Fruit fly (Drosophila melanogaster) S2 (cell line): ENCODE results near the gene ect.
A peak's percentile ranks its signal among the peaks of the same experiment; 100 is the strongest.

Source experiments
- CG8478 ChIP-seq: fragments of >200 bp; optimal IDR thresholded peaks from 2 replicates; lab custom pipeline; 2018
- CTCF ChIP-seq, 2 experiments: fragments of >200 bp; optimal IDR thresholded peaks; 2 replicates each; lab custom pipeline; 2018

ect gene

DNA sequence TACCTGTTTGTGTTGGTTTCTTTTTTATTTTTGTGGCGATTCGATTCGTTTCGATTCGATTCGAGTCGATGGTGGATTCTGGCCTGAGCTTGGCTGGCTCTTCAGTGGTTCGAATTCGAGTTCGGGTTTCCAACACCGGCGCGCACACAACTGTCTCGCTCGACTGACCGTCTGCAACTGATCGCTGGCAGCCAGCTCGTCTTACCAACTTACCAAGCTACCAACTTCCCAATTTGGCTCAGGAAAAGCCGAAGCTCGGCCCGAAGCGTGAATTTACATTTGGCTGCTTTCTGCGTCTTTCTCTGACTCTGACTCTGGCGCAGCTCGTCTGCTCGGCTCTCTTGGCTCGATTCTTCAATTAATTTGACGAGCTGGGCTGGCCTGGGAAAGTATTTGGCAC, at the start of gene ect:
ect (minus strand) TSS at position 183 of the 400 bp plus-strand sequence.
- TF ChIP-seq CTCF (optimal IDR thresholded peaks at IDR 0.05; lab: Kevin White, UChicago): no peak
- TF ChIP-seq CG8478 (lab: Kevin White, UChicago): no peak

DNA sequence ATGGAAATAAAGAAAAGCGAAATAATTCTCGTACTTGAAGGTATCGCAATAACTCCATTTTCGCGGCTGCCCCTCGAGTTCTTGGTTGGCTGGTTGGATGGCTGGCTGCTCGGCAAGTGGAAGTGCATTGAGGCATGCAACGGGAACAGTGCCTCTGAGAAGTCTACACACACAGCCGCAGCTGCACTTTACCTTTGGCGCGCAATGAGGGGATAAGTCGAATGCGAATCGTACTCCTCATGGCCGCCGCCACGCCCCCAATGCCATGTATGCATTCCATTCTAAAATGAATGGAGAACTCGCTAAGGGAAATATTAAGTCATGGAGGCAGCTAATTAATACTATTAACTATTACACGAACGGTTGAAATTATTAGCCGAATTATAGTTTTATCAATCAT, 48.2 kb upstream of the ect start:
- TF ChIP-seq CTCF (optimal IDR thresholded peaks at IDR 0.05; lab: Kevin White, UChicago) (no peak), CG8478 (lab: Kevin White, UChicago) (no peak)

DNA sequence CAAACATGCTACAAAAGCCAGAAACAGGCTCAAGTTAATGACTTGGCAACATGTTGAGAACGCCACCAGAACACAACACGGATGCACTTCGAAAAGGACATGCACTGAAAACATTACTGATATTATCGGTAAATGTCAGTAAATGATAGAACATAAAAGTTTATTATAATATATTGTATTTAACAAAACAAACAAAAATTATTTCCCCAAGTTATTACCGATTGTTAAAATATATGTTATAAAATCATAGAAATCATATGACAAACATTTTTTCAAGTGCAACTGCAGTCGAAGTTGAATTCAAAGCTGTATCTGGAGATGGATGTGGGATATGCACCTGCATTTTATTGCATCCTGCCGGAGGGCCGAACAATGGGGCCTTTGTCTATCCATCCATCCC, 45.9 kb upstream of the ect start:
- TF ChIP-seq CG8478 (lab: Kevin White, UChicago): no peak
- no peak for TF ChIP-seq CTCF (optimal IDR thresholded peaks at IDR 0.05; lab: Kevin White, UChicago)

DNA sequence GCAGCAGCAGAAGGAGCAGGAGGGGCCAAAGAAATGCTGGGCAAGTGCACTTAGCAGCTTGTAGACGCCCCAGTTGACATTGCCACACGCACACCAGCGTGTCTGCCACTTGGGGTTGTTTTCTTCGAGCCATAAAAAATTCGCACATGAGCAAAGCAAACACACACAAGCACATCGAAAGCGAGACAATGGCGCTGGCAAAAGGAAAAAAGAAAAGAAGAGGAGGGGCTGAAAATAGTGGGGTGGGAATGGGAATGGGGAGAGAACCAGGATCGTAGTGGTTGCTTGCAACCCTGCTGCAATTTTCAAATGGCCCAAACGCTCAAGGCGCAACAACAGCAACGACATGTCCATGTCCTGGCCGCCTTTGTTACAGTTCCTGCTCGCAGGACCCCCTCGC, 45.5 kb upstream of the ect start:
- peak in 1 of 2 experiments; percentile 16 for TF ChIP-seq CTCF (optimal IDR thresholded peaks at IDR 0.05; lab: Kevin White, UChicago)
- TF ChIP-seq CG8478 (lab: Kevin White, UChicago): no peak

DNA sequence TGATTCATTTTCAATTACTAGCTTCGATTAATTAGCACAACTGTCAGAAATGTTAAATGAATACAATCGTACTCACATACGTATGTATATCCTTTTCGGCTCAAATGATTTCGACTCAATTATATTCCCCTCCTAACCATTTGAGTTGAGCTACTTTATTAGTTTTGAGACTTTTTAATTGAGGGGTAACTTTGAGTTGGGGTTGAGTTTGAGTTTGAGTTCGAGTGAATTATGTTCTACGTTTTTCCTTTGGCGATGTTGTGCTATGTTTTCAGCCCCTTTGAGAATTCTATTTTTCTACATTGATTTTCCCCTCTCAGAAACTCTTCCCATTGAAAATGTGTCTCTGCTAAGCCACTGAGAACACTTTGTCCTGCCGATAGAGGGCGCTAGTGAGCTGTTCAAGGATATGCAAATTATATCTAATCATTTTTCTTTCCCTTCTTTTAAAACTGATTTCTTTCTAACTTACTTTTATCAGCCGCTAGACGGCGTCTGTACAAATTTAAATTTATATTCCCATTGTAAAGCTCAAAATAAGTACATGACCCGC, 44.7 kb upstream of the ect start:
- TF ChIP-seq CTCF (optimal IDR thresholded peaks at IDR 0.05; lab: Kevin White, UChicago) (peak; percentile 91 to 94), CG8478 (lab: Kevin White, UChicago) (no peak)

DNA sequence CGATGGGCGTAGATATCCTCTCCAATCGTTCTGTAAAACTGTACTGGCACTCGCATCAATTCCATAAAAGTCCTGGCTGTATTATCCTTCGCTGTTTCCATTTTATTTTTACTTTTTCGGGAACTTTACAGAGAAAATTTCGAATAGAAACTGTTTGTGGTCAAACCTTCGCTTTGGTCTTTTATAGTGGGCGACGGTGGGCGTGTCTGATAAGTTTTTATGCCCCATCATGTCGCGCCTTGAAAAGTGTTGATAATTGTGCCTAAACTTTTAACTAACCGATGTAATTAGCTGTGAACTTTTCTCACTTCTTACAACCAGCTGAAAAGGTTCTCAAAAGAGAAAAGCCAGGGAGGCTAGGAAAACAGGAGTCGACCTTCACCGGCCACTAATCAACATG, 43.0 kb upstream of the ect start, which contains the start of gene Or67c:
Or67c (minus strand) TSS at position 101 of the 400 bp plus-strand sequence.
- TF ChIP-seq CTCF (optimal IDR thresholded peaks at IDR 0.05; lab: Kevin White, UChicago): no peak
- no peak for TF ChIP-seq CG8478 (lab: Kevin White, UChicago)

DNA sequence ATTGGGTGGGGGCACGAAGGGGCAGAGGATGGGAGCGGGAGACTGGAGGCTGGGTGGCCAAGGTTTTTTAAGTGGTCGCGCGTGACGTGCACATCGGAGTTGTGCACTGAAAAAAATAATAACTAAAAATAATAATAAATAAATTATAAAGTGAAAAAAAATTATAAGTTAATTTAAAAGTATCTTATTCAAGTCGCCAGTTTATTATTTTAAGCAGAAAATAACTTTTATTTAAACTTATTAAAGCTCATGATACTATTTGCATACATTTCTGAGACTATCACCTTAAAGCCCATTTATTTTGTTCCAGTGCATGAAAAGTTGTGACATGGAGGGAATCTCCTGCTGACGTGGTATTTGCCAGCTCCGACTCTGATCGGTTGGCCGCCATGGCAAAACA, 40.6 kb upstream of the ect start:
- TF ChIP-seq CTCF (optimal IDR thresholded peaks at IDR 0.05; lab: Kevin White, UChicago): no peak
- TF ChIP-seq CG8478 (lab: Kevin White, UChicago): no peak

DNA sequence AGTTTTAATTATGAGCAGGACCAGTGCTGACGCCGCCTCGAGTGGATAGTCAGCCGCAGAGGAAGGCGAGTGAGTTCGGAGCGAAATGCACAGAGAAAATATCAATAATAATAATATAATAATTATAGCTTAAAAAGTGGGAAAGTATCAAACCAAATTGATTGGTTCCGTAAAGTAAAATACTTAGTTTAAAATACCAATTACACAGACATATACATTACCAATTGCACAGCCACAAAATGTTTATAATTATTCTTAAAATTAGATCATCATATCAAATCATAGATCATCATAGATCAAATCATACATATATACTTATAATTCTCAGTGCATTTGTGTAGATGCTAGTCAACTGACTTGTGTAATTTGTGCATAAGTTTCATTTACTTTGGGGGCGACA, 36.9 kb upstream of the ect start:
- TF ChIP-seq CG8478 (lab: Kevin White, UChicago) (no peak), CTCF (optimal IDR thresholded peaks at IDR 0.05; lab: Kevin White, UChicago) (no peak)

DNA sequence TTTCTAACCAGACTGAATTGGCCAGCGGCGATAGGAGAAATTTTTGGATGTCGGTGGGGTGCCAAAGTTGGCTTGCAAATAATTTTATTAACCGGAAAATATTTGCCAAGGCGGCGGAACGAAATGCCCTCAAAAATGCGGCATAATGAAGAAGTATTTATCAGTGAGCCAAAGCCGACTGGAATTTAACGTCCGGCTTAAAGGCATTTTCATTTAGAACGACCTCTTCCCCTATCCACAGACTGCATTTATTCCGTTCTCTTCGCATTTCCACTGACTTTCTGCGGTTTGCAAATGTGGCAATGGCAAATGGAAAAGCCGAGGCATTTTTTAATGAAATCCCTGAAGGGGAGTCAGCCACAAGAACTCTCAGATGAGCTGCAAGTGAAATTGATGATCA, 31.4 kb upstream of the ect start:
- TF ChIP-seq CTCF (optimal IDR thresholded peaks at IDR 0.05; lab: Kevin White, UChicago): no peak

DNA sequence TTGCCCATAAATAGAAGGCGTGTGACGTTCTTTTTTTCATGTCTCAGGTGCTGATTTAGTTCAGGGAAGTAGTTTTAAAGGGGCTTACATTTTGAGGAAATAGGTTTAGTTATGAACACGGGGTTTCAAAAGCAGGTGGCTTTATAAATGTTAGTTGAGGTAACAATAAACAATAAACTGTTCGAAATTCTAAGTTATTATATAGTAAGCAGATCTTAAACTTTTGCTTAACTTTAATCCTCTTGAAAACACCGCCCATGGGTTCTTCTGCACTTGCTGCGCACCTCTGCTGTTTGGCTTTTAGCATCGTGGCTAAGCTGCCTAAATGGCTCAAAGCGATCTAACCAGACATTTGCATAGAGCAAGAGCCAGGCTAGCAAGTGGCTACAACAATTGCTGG, 28.9 kb upstream of the ect start:
- TF ChIP-seq CG8478 (lab: Kevin White, UChicago) (no peak), CTCF (optimal IDR thresholded peaks at IDR 0.05; lab: Kevin White, UChicago) (no peak)

DNA sequence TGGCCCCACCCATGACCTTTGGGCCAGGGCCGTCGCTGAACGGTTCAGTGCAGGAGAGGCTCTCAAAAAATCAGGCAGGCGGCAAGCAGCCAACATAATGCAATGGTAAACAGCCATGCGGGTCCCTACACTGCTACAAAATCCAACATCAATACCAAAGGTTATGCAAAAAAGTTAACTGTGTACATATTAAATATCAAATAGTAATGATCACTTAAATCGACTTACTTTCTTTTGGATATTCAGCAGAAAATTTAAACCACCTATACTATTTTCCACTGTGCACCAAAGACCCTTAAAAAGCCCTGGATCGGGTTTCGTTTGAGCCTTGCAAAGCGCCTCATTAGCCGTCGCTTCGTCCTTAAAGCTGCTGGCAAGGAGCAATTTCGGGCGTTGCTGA, 25.5 kb upstream of the ect start:
- no peak for TF ChIP-seq CTCF (optimal IDR thresholded peaks at IDR 0.05; lab: Kevin White, UChicago)
- no peak for TF ChIP-seq CG8478 (lab: Kevin White, UChicago)

DNA sequence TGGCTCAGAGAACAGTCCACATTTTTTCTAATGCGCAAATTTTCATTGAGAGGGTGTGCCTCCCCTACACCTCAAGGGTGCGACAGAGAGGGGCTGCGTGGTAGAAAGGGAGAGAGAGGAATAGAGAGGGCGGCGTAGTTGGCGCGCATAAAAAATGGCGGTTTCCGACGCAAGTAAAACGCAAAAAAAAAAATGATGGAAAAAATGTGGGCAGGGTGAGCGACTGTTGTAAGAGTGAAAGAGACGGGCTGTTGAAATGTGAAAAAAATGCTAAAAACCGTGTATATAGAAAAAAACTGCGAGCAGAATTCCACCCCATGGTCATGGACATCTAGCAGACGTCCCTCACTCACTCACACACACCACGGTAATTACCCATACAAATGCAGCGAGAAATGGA, 24.4 kb upstream of the ect start:
- no peak for TF ChIP-seq CG8478 (lab: Kevin White, UChicago)
- TF ChIP-seq CTCF (optimal IDR thresholded peaks at IDR 0.05; lab: Kevin White, UChicago): no peak

DNA sequence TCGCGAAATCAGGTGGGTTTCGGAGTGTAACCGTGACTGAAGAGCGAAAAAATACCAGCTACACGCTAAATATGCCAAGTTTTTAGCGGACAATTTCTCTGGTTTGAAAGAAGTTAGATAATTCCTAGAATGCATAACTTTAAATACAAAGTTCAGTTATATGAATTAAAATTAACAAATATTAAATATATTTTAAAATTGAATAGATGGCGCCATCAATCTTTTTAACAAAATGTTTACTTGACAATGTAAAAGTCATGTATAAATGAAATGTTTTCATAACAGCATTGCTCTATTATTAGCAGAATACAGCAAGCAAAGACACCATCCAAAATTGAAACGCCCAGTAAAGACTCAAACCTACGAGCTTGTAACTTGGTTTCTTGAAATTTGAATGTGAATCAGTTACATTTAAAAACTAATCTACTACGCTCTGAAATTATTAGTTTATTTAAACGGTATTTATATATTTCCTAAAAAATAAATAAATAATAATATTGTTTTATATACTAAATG, 23.6 kb upstream of the ect start, which contains the start of gene scramb1:
scramb1 (minus strand) TSS at position 27 of the 516 bp plus-strand sequence.
- TF ChIP-seq CTCF (optimal IDR thresholded peaks at IDR 0.05; lab: Kevin White, UChicago): peak; percentile 25 to 81
- no peak for TF ChIP-seq CG8478 (lab: Kevin White, UChicago)

DNA sequence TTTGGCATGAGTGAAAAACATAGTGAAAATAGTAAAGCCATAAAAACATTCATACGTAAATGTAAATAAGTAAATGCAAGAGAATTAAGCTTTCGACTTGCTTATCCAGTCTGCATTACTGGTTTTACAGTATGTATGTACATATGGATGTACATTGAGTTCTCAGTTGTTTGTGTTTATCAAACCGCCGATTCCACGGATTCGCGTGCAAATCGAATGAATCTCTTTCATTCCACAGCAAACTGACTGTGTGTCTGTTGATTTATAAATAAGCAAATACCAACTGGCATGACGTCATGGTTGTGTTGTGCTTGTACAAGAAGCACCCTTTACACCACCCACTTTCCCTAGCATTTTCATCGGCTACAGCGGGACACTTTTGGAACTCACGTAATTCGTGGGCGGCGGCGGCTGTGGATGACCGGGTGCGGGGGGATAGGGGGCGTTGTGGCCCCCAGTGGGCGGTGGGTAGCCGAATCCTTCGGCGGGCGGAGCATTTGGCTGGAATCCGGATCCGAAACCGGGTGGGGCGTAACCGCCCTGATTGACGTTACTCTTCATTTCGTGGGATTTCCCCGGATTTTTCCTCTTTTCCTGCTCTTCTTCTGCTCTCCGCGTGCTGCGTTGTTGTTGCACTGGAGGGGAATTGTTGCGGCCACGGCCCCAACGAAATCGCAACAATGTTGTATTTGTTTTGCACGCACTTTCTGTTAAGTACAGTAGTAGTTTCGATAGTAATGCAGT, 23.0 kb upstream of the ect start:
- TF ChIP-seq CTCF (optimal IDR thresholded peaks at IDR 0.05; lab: Kevin White, UChicago): no peak
- no peak for TF ChIP-seq CG8478 (lab: Kevin White, UChicago)

DNA sequence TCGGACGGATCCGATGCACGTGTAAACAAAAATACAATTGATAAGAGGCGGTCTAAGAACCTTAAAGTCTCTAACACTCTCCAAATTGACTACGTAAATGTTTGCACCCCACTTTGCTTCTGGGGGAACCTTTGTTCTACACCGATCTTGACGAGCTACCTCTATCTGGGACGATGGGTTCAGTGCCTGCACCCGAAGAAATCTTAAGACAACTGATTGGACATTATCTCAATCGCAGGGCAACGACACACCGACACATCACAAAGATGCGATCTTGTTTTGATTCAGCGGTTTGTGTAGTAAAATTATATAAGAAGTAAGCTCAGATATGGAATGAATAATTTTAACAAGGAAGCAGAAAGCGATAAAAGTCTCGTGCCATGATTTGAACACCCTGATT, 21.8 kb upstream of the ect start:
- no peak for TF ChIP-seq CG8478 (lab: Kevin White, UChicago)
- no peak for TF ChIP-seq CTCF (optimal IDR thresholded peaks at IDR 0.05; lab: Kevin White, UChicago)
